Fruit fly (Drosophila melanogaster): Measurements from ENCODE around the gene CG18273.
A peak's percentile ranks its signal among the peaks of the same experiment; 100 is the strongest.

The CG18273 gene

DNA sequence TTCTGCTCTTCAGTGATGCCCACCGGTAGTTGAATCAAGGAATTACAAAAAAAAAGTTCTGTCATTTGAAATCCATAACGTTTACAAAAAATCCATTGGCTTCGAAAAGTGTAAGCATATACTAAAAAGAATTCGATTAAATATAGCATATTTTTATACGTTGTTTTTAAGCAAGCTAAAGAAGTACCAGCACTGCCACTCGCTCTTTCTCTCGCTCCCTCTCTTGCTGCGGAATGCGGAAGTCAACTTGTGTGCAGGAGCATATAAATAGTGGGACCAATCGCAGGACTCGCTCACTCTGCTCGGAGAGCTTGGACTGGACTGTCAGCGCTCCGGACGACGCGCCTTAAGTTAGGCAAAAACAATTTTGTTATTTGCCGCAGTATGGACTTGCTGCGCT, 7.2 kb upstream of the CG18273 start, which contains the start of gene CG17778:
Gene CG17778 (plus strand): TSS at position 8 of the 400 bp plus-strand sequence.
- 0 out of 2 replicates have a peak, but pooled peaks have one; percentile 23 for TF ChIP-seq Rfx (GFP tag; IDR thresholded peaks at IDR 0.05)
- 0 out of 3 replicates have a peak, but pooled peaks have one; percentile 18 for TF ChIP-seq CG11695 (GFP tag; IDR thresholded peaks at IDR 0.05)
- no peak for TF ChIP-seq nerfin-2 (GFP tag; IDR thresholded peaks at IDR 0.05; ENCODE audit: partially characterized antibody)
- no peak for TF ChIP-seq CG14710 (tag; optimal IDR thresholded peaks at IDR 0.05)
- no peak for TF ChIP-seq CG1603 (tag; optimal IDR thresholded peaks at IDR 0.05)
- no peak for TF ChIP-seq CHES-1-like (GFP tag; optimal IDR thresholded peaks at IDR 0.05)
- TF ChIP-seq Trl (optimal IDR thresholded peaks at IDR 0.05) = peak; percentile 32 to 46
- no peak for TF ChIP-seq Trl (GFP tag; optimal IDR thresholded peaks at IDR 0.05)
- TF ChIP-seq CG1647 (GFP tag; optimal IDR thresholded peaks at IDR 0.05) = no peak
- TF ChIP-seq H15 (GFP tag; IDR thresholded peaks at IDR 0.05) = 0 out of 3 replicates have a peak, but pooled peaks have one; percentile 29
- TF ChIP-seq Nf-YB (GFP tag; optimal IDR thresholded peaks at IDR 0.05) = peak; percentile 28
- TF ChIP-seq cato (GFP tag; optimal IDR thresholded peaks at IDR 0.05; ENCODE audit: borderline replicate concordance) = no peak
- TF ChIP-seq CG8290 (GFP tag; optimal IDR thresholded peaks at IDR 0.05) = no peak
- peak in 1 of 2 experiments; percentile 28 for TF ChIP-seq CG8290 (tag; optimal IDR thresholded peaks at IDR 0.05)
- TF ChIP-seq cwo (GFP tag; optimal IDR thresholded peaks at IDR 0.05) = peak; percentile 2
- peak; percentile 35; the same call in 1 of the 2 replicates for TF ChIP-seq CG16779 (GFP tag; IDR thresholded peaks at IDR 0.05)
- no peak for TF ChIP-seq sna (GFP tag; IDR thresholded peaks at IDR 0.05; ENCODE audit: partially characterized antibody)
- peak; percentile 55 for TF ChIP-seq sd (tag; optimal IDR thresholded peaks at IDR 0.05)
- TF ChIP-seq nerfin-1 (tag; optimal IDR thresholded peaks at IDR 0.05) = peak; percentile 40
- 0 out of 2 replicates have a peak, but pooled peaks have one; percentile 36 for TF ChIP-seq CG14014 (GFP tag; IDR thresholded peaks at IDR 0.05)
- TF ChIP-seq Ada2b (GFP tag; IDR thresholded peaks at IDR 0.05) = 0 out of 2 replicates have a peak, but pooled peaks have one; percentile 11
- TF ChIP-seq ase (GFP tag; IDR thresholded peaks at IDR 0.05) = peak; percentile 33; the same call in 1 of the 3 replicates
- TF ChIP-seq CG8765 (GFP tag; IDR thresholded peaks at IDR 0.05) = no peak
- TF ChIP-seq Sry-δ (GFP tag; optimal IDR thresholded peaks at IDR 0.05) = no peak
- TF ChIP-seq prd (optimal IDR thresholded peaks at IDR 0.05) = no peak
- 0 out of 3 replicates have a peak, but pooled peaks have one; percentile 26 for TF ChIP-seq prd (GFP tag; IDR thresholded peaks at IDR 0.05)
- no peak for TF ChIP-seq pan (optimal IDR thresholded peaks at IDR 0.05)
- TF ChIP-seq pan (GFP tag; optimal IDR thresholded peaks at IDR 0.05 in 1 of 2, IDR thresholded peaks at IDR 0.05 in 1 of 2) = peak in 1 of 2 experiments; percentile 35
- peak; percentile 32 for TF ChIP-seq CG2120 (GFP tag; optimal IDR thresholded peaks at IDR 0.05)
- no peak for TF ChIP-seq slp2 (GFP tag; optimal IDR thresholded peaks at IDR 0.05)
- peak; percentile 60 for TF ChIP-seq CG18599 (GFP tag; optimal IDR thresholded peaks at IDR 0.05)
- peak; percentile 22; the same call in 1 of the 2 replicates for TF ChIP-seq ranshi (GFP tag; IDR thresholded peaks at IDR 0.05)
- no peak for TF ChIP-seq fu2 (GFP tag; optimal IDR thresholded peaks at IDR 0.05)
- TF ChIP-seq row (GFP tag; IDR thresholded peaks at IDR 0.05) = peak; percentile 35; the same call in 2 of the 3 replicates
- no peak for TF ChIP-seq Dbx (GFP tag; IDR thresholded peaks at IDR 0.05)
- TF ChIP-seq CG2678 (tag; optimal IDR thresholded peaks at IDR 0.05) = peak; percentile 5
- no peak for TF ChIP-seq CG10366 (GFP tag; IDR thresholded peaks at IDR 0.05)
- TF ChIP-seq Ptx1 (GFP tag; IDR thresholded peaks at IDR 0.05) = peak; percentile 31; the same call in 1 of the 2 replicates
- peak; percentile 65 for TF ChIP-seq sens (GFP tag)
- TF ChIP-seq slbo (GFP tag; IDR thresholded peaks at IDR 0.05) = peak; percentile 30; the same call in 1 of the 2 replicates
- TF ChIP-seq Six4 (GFP tag; optimal IDR thresholded peaks at IDR 0.05) = no peak
- TF ChIP-seq Nf-YC (tag; optimal IDR thresholded peaks at IDR 0.05) = peak; percentile 68
- peak; percentile 75 for TF ChIP-seq Med (GFP tag)

DNA sequence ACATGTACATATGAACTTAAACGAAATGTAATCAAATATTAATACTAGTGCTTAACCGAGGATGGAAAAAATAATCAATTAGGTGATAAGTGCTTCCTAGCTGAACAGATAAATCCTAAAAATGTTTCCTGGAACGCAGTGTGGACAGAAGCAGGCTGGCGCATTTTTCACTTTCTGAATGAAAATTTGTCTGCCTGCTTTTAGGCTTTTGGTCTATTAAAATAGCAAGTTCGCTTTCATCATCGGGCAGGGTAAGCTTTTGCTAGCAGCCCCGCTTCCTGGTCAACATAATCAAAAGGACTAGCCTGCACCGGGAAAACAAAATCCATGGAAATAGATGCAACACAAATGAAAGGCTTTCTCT, 6.8 kb upstream of the CG18273 start:
- TF ChIP-seq lbe (GFP tag; optimal IDR thresholded peaks at IDR 0.05) (no peak), ERR (GFP tag; optimal IDR thresholded peaks at IDR 0.05) (no peak), CG6175 (GFP tag; IDR thresholded peaks at IDR 0.05) (no peak), Myb (GFP tag; optimal IDR thresholded peaks at IDR 0.05) (no peak), Atf6 (GFP tag; IDR thresholded peaks at IDR 0.05) (no peak), CG2889 (GFP tag; IDR thresholded peaks at IDR 0.05) (no peak), CG18011 (GFP tag; optimal IDR thresholded peaks at IDR 0.05) (peak; percentile 95), nerfin-1 (tag; optimal IDR thresholded peaks at IDR 0.05) (no peak), br (optimal IDR thresholded peaks at IDR 0.05) (no peak), NC2α (GFP tag; optimal IDR thresholded peaks at IDR 0.05) (no peak), dm (GFP tag; optimal IDR thresholded peaks at IDR 0.05) (no peak), CG17361 (GFP tag; IDR thresholded peaks at IDR 0.05) (peak; percentile 45; the same call in 1 of the 3 replicates), CG6854 (GFP tag; optimal IDR thresholded peaks at IDR 0.05) (peak; percentile 10), dimm (GFP tag; IDR thresholded peaks at IDR 0.05) (no peak)

All from whole organism, embryonic.